Worm (Caenorhabditis elegans) whole organism, L4 larva: ENCODE data around the gene fbxa-150.

ENCODE experiments used
- daf-8 ChIP-seq: fragments of 200-800 bp; sonication (Bioruptor generic); IDR thresholded peaks from 2 replicates; pipeline ENCODE4 v1.3.6; 2022; ENCODE audit warnings: missing genetic modification characterization, missing compliant biosample characterization
- dmd-8 ChIP-seq: fragments of 200-800 bp; sonication (Bioruptor generic); IDR thresholded peaks from 2 replicates; pipeline ENCODE4 v1.3.6; 2022; ENCODE audit warnings: missing genetic modification characterization, missing compliant biosample characterization
- lim-7 ChIP-seq: fragments of 200-800 bp; sonication (Bioruptor generic); IDR thresholded peaks from 2 replicates; pipeline ENCODE4 v1.3.6; 2022; ENCODE audit warnings: missing genetic modification characterization, missing compliant biosample characterization
- nhr-28 ChIP-seq: fragments of 150-350 bp; optimal IDR thresholded peaks from 2 replicates; lab custom pipeline; 2014; ENCODE audit warnings: missing biosample characterization, missing genetic modification characterization
- pqm-1 ChIP-seq: sonication (generic microtip); optimal IDR thresholded peaks from 2 replicates; lab custom pipeline; 2017; ENCODE audit warnings: missing biosample characterization, missing genetic modification characterization
- tag-97 ChIP-seq: fragments of 200-800 bp; sonication (Bioruptor generic); IDR thresholded peaks from 2 replicates; pipeline ENCODE4 v1.3.6; 2022; ENCODE audit warnings: missing genetic modification characterization, missing compliant biosample characterization

DNA sequence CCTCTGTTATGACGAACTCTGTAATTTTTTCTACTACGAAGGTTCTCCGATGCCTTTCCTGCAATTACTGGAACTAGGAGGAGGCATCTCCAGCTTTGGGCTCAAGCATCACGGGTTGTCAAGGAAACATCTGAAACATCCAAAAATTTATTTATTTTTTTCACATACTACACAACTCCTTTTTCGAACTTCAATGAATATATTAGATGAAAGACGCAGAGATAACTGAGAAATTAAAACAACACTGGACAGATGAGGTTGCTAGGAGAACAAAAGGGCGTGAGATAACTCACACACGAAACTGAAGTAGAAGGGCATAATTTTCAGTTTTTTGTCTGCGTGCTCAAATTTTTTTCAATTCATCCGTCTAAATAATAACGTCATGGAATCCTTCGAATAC lies 5.1 kb downstream of the fbxa-150 start, which contains the start of gene Y38H6C.13:
- TF ChIP-seq dmd-8 (GFP tag; lab: Robert Waterston, UW) (no peak), nhr-28 (no peak), daf-8 (GFP tag; lab: Robert Waterston, UW) (no peak), tag-97 (GFP tag; lab: Robert Waterston, UW) (no peak), lim-7 (GFP tag; lab: Robert Waterston, UW) (no peak), pqm-1 (tag; lab: Kevin White, UChicago) (no peak)
